Worm (Caenorhabditis elegans) whole organism, late embryonic: ENCODE results near the gene K08E4.2.

Experiments
- lim-6 ChIP-seq: sonication (generic microtip); optimal IDR thresholded peaks from 2 replicates; lab custom pipeline; 2016; ENCODE audit warnings: missing genetic modification characterization, missing compliant biosample characterization
- lin-11 ChIP-seq: fragments of 200-800 bp; sonication (Bioruptor generic); optimal IDR thresholded peaks from 2 replicates; lab custom pipeline; 2018; ENCODE audit warnings: mild to moderate bottlenecking, missing genetic modification characterization, missing compliant biosample characterization
- nhr-11 ChIP-seq: fragments of 150-350 bp; optimal IDR thresholded peaks from 2 replicates; lab custom pipeline; 2014; ENCODE audit warnings: missing biosample characterization, missing genetic modification characterization
- nhr-232 ChIP-seq: sonication (generic microtip); optimal IDR thresholded peaks from 2 replicates; lab custom pipeline; 2016; ENCODE audit warnings: missing genetic modification characterization, missing compliant biosample characterization
- syd-9 ChIP-seq: sonication (generic microtip); optimal IDR thresholded peaks from 2 replicates; lab custom pipeline; 2016; ENCODE audit warnings: mild to moderate bottlenecking, missing genetic modification characterization, moderate library complexity, missing compliant biosample characterization
- tbx-2 ChIP-seq: sonication (generic microtip); optimal IDR thresholded peaks from 2 replicates; lab custom pipeline; 2016; ENCODE audit warnings: missing genetic modification characterization, missing compliant biosample characterization
- unc-86 ChIP-seq: sonication (generic microtip); optimal IDR thresholded peaks from 2 replicates; lab custom pipeline; 2016; ENCODE audit warnings: missing genetic modification characterization, missing compliant biosample characterization

- no peak for TF ChIP-seq nhr-232 (tag; lab: Kevin White, UChicago)
- no peak for TF ChIP-seq lin-11 (tag; lab: Kevin White, UChicago)
- no peak for TF ChIP-seq syd-9 (tag; lab: Kevin White, UChicago)
- no peak for TF ChIP-seq nhr-11
- no peak for TF ChIP-seq lim-6 (tag; lab: Kevin White, UChicago)
- TF ChIP-seq tbx-2 (tag; lab: Kevin White, UChicago), result no peak
- TF ChIP-seq unc-86, result no peak
These were observed 21.7 kb downstream of the K08E4.2 start for ce11 chrIV:12034776-12035175.
